Worm (Caenorhabditis elegans): ENCODE measurements around the gene F39B3.3.
"Not testable (repeated sequence)": the region's sequence is repeated elsewhere in the genome, so short reads cannot be mapped to it uniquely, and the experiment has no call there.

Gene F39B3.3

DNA sequence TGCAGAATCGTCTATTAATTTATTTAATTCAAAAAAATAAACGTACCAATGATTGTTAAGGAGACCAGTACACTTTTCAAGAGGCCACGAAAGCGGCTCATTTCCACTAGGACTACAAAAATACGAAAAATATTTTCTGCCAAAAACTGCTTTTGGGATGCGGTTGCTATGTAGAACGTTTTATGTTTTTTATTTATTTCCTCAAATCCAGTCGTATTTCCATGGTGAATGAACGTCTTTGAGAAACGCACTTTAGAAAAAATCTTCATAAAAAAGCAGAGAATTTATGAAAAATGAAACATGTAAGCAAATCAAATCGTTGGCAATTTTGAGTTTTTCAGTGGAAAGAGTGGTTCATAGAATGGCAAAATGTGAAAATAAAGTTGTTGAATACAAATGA, 11.5 kb downstream of the F39B3.3 start, which contains the start of gene F39B3.7:
F39B3.7 (minus strand) TSS at position 101 of the 400 bp plus-strand sequence.
- TF ChIP-seq ets-7 (tag; optimal IDR thresholded peaks at IDR 0.05) (no peak), hnd-1 (tag; optimal IDR thresholded peaks at IDR 0.05) (no peak), tbx-11 (GFP tag; IDR thresholded peaks at IDR 0.05) (no peak), ama-1 (optimal IDR thresholded peaks at IDR 0.05) (no peak), sea-1 (GFP tag; conservative IDR thresholded peaks at IDR 0.05) (no peak), tra-4 (tag; optimal IDR thresholded peaks at IDR 0.05) (no peak)

DNA sequence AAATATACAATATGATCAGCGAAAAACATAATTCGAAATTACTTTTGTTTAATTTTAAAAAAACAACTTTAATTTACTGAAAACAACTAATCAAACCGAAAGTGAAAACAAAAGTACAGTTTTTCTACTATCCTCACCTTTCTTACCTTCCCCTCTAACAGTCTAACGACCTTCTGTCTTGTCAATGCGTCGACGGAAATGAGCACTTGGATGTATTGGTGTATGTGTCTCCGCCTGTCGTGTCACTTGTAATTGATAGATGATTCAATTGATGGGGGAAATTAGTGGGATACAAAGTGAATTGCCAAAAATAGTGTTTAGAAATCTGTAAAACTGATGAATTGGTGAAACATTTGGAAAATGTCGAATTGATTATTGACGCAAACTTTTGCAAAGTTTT, 15.5 kb downstream of the F39B3.3 start, which contains the start of gene F31A3.5:
F31A3.5 (minus strand) TSS at position 200 of the 400 bp plus-strand sequence.
- TF ChIP-seq hnd-1 (tag; optimal IDR thresholded peaks at IDR 0.05): no peak
- TF ChIP-seq sea-1 (GFP tag; conservative IDR thresholded peaks at IDR 0.05): no peak
- TF ChIP-seq ceh-13 (GFP tag; optimal IDR thresholded peaks at IDR 0.05): no peak
- TF ChIP-seq aly-1 (tag; optimal IDR thresholded peaks at IDR 0.05): no peak
- TF ChIP-seq ceh-36 (tag; optimal IDR thresholded peaks at IDR 0.05): no peak
- no peak for TF ChIP-seq pes-1 (GFP tag; IDR thresholded peaks at IDR 0.05)
- TF ChIP-seq hmbx-1 (tag; optimal IDR thresholded peaks at IDR 0.05): no peak
- no peak for TF ChIP-seq F13C5.2 (tag; optimal IDR thresholded peaks at IDR 0.05)
- no peak for TF ChIP-seq B0310.2 (tag; optimal IDR thresholded peaks at IDR 0.05)
- TF ChIP-seq flt-1 (GFP tag; IDR thresholded peaks at IDR 0.05): no peak
- TF ChIP-seq hmg-4 (GFP tag; optimal IDR thresholded peaks at IDR 0.05): no peak
- TF ChIP-seq ama-1 (optimal IDR thresholded peaks at IDR 0.05): no peak
- TF ChIP-seq scrt-1 (GFP tag; IDR thresholded peaks at IDR 0.05): no peak
- TF ChIP-seq tbx-11 (GFP tag; IDR thresholded peaks at IDR 0.05): no peak
- TF ChIP-seq tra-4 (tag; optimal IDR thresholded peaks at IDR 0.05): no peak
- no peak for TF ChIP-seq tbx-37 (GFP tag; conservative IDR thresholded peaks at IDR 0.05)
- TF ChIP-seq ets-7 (tag; optimal IDR thresholded peaks at IDR 0.05): no peak

DNA sequence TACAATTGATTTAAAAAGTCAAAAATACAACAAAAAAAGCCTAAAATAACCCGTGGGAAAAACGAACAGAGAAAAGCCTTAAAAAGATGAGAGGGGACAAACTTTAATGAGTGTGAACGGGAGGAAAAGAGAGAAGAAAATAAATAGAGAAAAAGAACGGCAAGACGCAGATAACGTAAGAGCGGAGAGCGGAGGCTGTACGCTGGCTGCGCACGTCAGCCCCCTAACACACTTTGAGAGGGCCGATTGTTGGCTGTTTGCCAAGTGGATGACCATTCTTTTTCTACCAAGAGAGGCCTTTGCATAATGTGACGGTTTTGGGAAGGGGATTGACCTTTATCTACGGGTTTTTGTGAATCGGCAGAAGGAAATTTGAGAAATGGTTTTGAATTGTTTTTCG, 16.7 kb downstream of the F39B3.3 start:
- TF ChIP-seq F13C5.2 (tag; optimal IDR thresholded peaks at IDR 0.05) (peak; percentile 8), B0310.2 (tag; optimal IDR thresholded peaks at IDR 0.05) (no peak), hmbx-1 (tag; optimal IDR thresholded peaks at IDR 0.05) (no peak), hmg-4 (GFP tag; optimal IDR thresholded peaks at IDR 0.05) (peak; percentile 54), tbx-37 (GFP tag; conservative IDR thresholded peaks at IDR 0.05) (no peak), ama-1 (optimal IDR thresholded peaks at IDR 0.05) (no peak), ceh-36 (tag; optimal IDR thresholded peaks at IDR 0.05) (no peak), ets-7 (tag; optimal IDR thresholded peaks at IDR 0.05) (no peak), tbx-11 (GFP tag; IDR thresholded peaks at IDR 0.05) (no peak), aly-1 (tag; optimal IDR thresholded peaks at IDR 0.05) (no peak), ceh-13 (GFP tag; optimal IDR thresholded peaks at IDR 0.05) (no peak), scrt-1 (GFP tag; IDR thresholded peaks at IDR 0.05) (no peak)

ce11 chrX:17553772-17554171, 25.1 kb downstream of the F39B3.3 start:
- TF ChIP-seq F13C5.2 (tag; optimal IDR thresholded peaks at IDR 0.05) (no peak), B0310.2 (tag; optimal IDR thresholded peaks at IDR 0.05) (no peak), tbx-37 (GFP tag; conservative IDR thresholded peaks at IDR 0.05) (no peak), hmbx-1 (tag; optimal IDR thresholded peaks at IDR 0.05) (no peak), ceh-13 (GFP tag; optimal IDR thresholded peaks at IDR 0.05) (no peak), hnd-1 (tag; optimal IDR thresholded peaks at IDR 0.05) (no peak), sea-1 (GFP tag; conservative IDR thresholded peaks at IDR 0.05) (no peak), tra-4 (tag; optimal IDR thresholded peaks at IDR 0.05) (no peak), flt-1 (GFP tag; IDR thresholded peaks at IDR 0.05) (no peak), aly-1 (tag; optimal IDR thresholded peaks at IDR 0.05) (no peak), hmg-4 (GFP tag; optimal IDR thresholded peaks at IDR 0.05) (no peak), ets-7 (tag; optimal IDR thresholded peaks at IDR 0.05) (no peak), pes-1 (GFP tag; IDR thresholded peaks at IDR 0.05) (no peak), ama-1 (optimal IDR thresholded peaks at IDR 0.05) (no peak), ceh-36 (tag; optimal IDR thresholded peaks at IDR 0.05) (no peak), tbx-11 (GFP tag; IDR thresholded peaks at IDR 0.05) (no peak), scrt-1 (GFP tag; IDR thresholded peaks at IDR 0.05) (no peak)

DNA sequence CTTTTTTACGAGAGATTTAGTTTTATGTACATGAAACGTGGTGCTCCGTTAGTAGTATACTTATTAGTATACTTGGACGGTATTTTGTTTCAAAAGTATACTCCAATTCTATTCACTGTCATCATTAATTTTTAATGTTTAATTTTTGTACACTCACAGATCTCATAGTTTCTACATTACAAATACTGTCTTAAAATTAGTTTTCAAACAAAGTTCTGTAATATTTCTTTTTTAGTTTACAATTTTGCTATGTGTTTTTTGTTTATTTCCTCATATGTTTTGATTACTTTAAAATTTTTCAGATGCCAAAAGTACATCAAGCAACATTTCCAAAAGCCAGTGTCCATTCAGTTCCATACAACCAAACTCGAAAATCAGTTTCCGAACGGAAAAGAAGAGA, 28.2 kb downstream of the F39B3.3 start, which contains the start of gene hlh-28:
hlh-28 (plus strand) TSS at position 301 of the 400 bp plus-strand sequence.
- TF ChIP-seq hmbx-1 (tag; optimal IDR thresholded peaks at IDR 0.05); tbx-11 (GFP tag; IDR thresholded peaks at IDR 0.05); B0310.2 (tag; optimal IDR thresholded peaks at IDR 0.05): not testable (repeated sequence)

DNA sequence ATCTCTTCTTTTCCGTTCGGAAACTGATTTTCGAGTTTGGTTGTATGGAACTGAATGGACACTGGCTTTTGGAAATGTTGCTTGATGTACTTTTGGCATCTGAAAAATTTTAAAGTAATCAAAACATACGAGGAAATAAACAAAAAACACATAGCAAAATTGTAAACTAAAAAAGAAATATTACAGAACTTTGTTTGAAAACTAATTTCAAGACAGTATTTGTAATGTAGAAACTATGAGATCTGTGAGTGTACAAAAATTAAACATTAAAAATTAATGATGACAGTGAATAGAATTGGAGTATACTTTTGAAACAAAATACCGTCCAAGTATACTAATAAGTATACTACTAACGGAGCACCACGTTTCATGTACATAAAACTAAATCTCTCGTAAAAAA, 30.4 kb downstream of the F39B3.3 start, which contains the start of gene hlh-29:
hlh-29 (minus strand) TSS at position 101 of the 400 bp plus-strand sequence.
- TF ChIP-seq scrt-1 (GFP tag; IDR thresholded peaks at IDR 0.05); hnd-1 (tag; optimal IDR thresholded peaks at IDR 0.05); tbx-11 (GFP tag; IDR thresholded peaks at IDR 0.05): not testable (repeated sequence)

ce11 chrX:17545498-17545897, 33.4 kb downstream of the F39B3.3 start:
- TF ChIP-seq tbx-37 (GFP tag; conservative IDR thresholded peaks at IDR 0.05) (peak; percentile 36), ceh-13 (GFP tag; optimal IDR thresholded peaks at IDR 0.05) (no peak), hmg-4 (GFP tag; optimal IDR thresholded peaks at IDR 0.05) (no peak)

DNA sequence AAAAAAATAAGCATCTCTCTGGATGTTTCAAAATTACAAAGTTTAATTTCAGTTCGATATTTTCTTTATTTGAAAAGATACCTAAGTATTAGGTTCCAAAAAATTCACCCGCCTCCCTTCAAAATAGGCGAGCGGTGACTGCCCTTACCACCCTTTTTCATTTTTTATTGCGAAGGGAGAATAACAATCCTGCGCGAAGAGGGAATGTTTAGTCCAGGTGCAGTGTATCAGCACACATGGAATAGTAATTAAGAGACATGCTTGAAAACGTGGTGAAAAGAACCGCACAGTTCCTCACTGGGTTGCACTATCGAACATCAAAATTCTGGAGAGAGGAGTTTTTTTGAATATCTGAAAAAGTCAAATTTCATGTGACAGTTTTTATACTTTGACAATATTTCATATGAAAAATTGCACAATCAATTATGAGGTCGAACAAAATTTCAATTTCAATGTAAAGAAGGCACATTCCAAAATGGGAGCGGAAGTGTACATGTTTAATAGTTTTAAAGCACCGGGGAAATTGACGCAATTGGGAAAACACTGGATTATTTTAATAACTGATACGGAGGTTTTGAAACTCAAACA, 34.5 kb downstream of the F39B3.3 start:
- TF ChIP-seq pes-1 (GFP tag; IDR thresholded peaks at IDR 0.05) (0 out of 2 replicates have a peak, but pooled peaks have one; percentile 51), F13C5.2 (tag; optimal IDR thresholded peaks at IDR 0.05) (peak; percentile 63), tbx-11 (GFP tag; IDR thresholded peaks at IDR 0.05) (peak; percentile 35; the same call in 1 of the 2 replicates), tbx-37 (GFP tag; conservative IDR thresholded peaks at IDR 0.05) (no peak), ceh-36 (tag; optimal IDR thresholded peaks at IDR 0.05) (no peak), hmg-4 (GFP tag; optimal IDR thresholded peaks at IDR 0.05) (peak; percentile 29), scrt-1 (GFP tag; IDR thresholded peaks at IDR 0.05) (no peak), tra-4 (tag; optimal IDR thresholded peaks at IDR 0.05) (no peak)

Measured in whole organism, early embryonic.